Worm (Caenorhabditis elegans): ENCODE data around the gene famh-136.

Gene famh-136

DNA sequence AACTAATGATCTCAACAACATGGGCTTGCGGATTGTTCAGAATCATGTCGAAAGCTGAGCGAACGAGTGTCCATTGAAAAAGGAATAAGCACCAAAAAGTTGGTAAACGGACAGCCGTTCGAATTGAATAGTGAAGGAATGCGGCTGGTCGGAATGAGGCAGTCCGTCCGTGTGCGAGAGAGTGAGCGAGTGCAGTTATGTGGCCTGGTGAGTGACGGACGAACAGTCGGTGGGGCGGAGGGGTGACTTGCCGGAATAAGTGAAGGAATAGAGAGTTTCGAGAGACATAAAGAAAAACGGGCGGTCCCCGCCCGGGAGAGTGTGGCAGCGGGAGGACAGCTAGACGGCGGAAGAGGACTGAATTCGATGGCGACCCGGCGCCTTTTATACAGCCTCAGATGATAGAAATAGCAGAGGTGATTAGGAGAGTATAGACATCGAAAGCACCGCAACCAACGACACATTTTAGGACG, 22.2 kb upstream of the famh-136 start (continued):
- TF ChIP-seq xnd-1 (tag; optimal IDR thresholded peaks at IDR 0.05), result no peak
- TF ChIP-seq bed-2 (GFP tag; IDR thresholded peaks at IDR 0.05), result no peak
- TF ChIP-seq attf-5 (GFP tag; optimal IDR thresholded peaks at IDR 0.05), result peak; percentile 72
- TF ChIP-seq ztf-3 (GFP tag; optimal IDR thresholded peaks at IDR 0.05), result peak; percentile 13
- no peak for TF ChIP-seq nhr-179 (tag; optimal IDR thresholded peaks at IDR 0.05)
- no peak for TF ChIP-seq fkh-3 (tag; optimal IDR thresholded peaks at IDR 0.05)
- TF ChIP-seq F22D6.2 (tag; optimal IDR thresholded peaks at IDR 0.05), result peak; percentile 52
- peak; percentile 55 for TF ChIP-seq F52B5.7 (tag; optimal IDR thresholded peaks at IDR 0.05)
- no peak for TF ChIP-seq sea-2 (GFP tag; IDR thresholded peaks at IDR 0.05)
- TF ChIP-seq Y53G8AR.9 (GFP tag; conservative IDR thresholded peaks at IDR 0.05), result peak; percentile 83
- 0 out of 2 replicates have a peak, but pooled peaks have one; percentile 28 for TF ChIP-seq madf-3 (GFP tag; IDR thresholded peaks at IDR 0.05)
- peak; percentile 46 for TF ChIP-seq F57A8.1 (GFP tag; optimal IDR thresholded peaks at IDR 0.05)
- no peak for TF ChIP-seq snpc-1.3 (tag; optimal IDR thresholded peaks at IDR 0.05; ENCODE audit: insufficient read depth)
- TF ChIP-seq lin-26 (GFP tag; IDR thresholded peaks at IDR 0.05), result peak; percentile 74
- TF ChIP-seq ets-4 (GFP tag; optimal IDR thresholded peaks at IDR 0.05), result peak; percentile 93
- no peak for TF ChIP-seq F55B11.4 (tag; optimal IDR thresholded peaks at IDR 0.05; ENCODE audit: borderline replicate concordance, insufficient read depth)
- no peak for TF ChIP-seq ceh-58 (GFP tag; IDR thresholded peaks at IDR 0.05)
- TF ChIP-seq dpl-1 (GFP tag; optimal IDR thresholded peaks at IDR 0.05), result no peak
- no peak for TF ChIP-seq him-1 (tag; optimal IDR thresholded peaks at IDR 0.05)
- TF ChIP-seq nfya-2 (GFP tag; IDR thresholded peaks at IDR 0.05), result no peak
- TF ChIP-seq lin-40 (tag; optimal IDR thresholded peaks at IDR 0.05), result peak; percentile 55
- no peak for TF ChIP-seq aptf-2 (GFP tag; conservative IDR thresholded peaks at IDR 0.05)
- peak; percentile 67 for TF ChIP-seq ekl-4 (GFP tag; IDR thresholded peaks at IDR 0.05)
- no peak for TF ChIP-seq madf-8 (GFP tag; conservative IDR thresholded peaks at IDR 0.05)
- no peak for TF ChIP-seq F39B2.1 (GFP tag; IDR thresholded peaks at IDR 0.05)
- TF ChIP-seq hmg-1.2 (GFP tag; IDR thresholded peaks at IDR 0.05), result peak; percentile 83
- TF ChIP-seq dpff-1 (tag; optimal IDR thresholded peaks at IDR 0.05), result no peak
- TF ChIP-seq ztf-25 (GFP tag; IDR thresholded peaks at IDR 0.05), result 0 out of 2 replicates have a peak, but pooled peaks have one; percentile 45
- TF ChIP-seq F57C9.4 (tag; optimal IDR thresholded peaks at IDR 0.05), result no peak
- no peak for TF ChIP-seq mel-28 (tag; optimal IDR thresholded peaks at IDR 0.05; ENCODE audit: borderline replicate concordance)
- no peak for TF ChIP-seq C17E4.6 (GFP tag; IDR thresholded peaks at IDR 0.05)
- peak; percentile 95 for TF ChIP-seq ama-1 (optimal IDR thresholded peaks at IDR 0.05)
- TF ChIP-seq ama-1 (GFP tag; optimal IDR thresholded peaks at IDR 0.05), result no peak
- peak; percentile 57 for TF ChIP-seq lin-54 (GFP tag; optimal IDR thresholded peaks at IDR 0.05)
- TF ChIP-seq hlh-12 (tag; optimal IDR thresholded peaks at IDR 0.05), result no peak
- no peak for TF ChIP-seq snpc-3.4 (tag; optimal IDR thresholded peaks at IDR 0.05)
- no peak for TF ChIP-seq Y95B8A.8 (GFP tag; IDR thresholded peaks at IDR 0.05)
- no peak for TF ChIP-seq ceh-91 (GFP tag; IDR thresholded peaks at IDR 0.05)
- TF ChIP-seq aptf-3 (GFP tag; IDR thresholded peaks at IDR 0.05), result no peak
- TF ChIP-seq egl-18 (GFP tag; IDR thresholded peaks at IDR 0.05), result no peak
- TF ChIP-seq attf-3 (GFP tag; conservative IDR thresholded peaks at IDR 0.05), result no peak
- TF ChIP-seq lsy-27 (tag; optimal IDR thresholded peaks at IDR 0.05; ENCODE audit: borderline replicate concordance, insufficient read depth), result no peak
- TF ChIP-seq ztf-6 (GFP tag; IDR thresholded peaks at IDR 0.05), result no peak
- peak; percentile 47 to 87 for TF ChIP-seq let-607 (tag; optimal IDR thresholded peaks at IDR 0.05)
- no peak for TF ChIP-seq mes-4 (tag; optimal IDR thresholded peaks at IDR 0.05)
- TF ChIP-seq B0336.3 (GFP tag; IDR thresholded peaks at IDR 0.05), result peak; percentile 85; the same call in 1 of the 2 replicates
- TF ChIP-seq gei-17 (GFP tag; optimal IDR thresholded peaks at IDR 0.05), result peak; percentile 74
- no peak for TF ChIP-seq lag-1 (GFP tag; IDR thresholded peaks at IDR 0.05)
- no peak for TF ChIP-seq D2030.7 (GFP tag; IDR thresholded peaks at IDR 0.05)

All from whole organism, young adult.